Fruit fly (Drosophila melanogaster): ENCODE measurements around the gene Vha100-1.

Vha100-1 gene

DNA sequence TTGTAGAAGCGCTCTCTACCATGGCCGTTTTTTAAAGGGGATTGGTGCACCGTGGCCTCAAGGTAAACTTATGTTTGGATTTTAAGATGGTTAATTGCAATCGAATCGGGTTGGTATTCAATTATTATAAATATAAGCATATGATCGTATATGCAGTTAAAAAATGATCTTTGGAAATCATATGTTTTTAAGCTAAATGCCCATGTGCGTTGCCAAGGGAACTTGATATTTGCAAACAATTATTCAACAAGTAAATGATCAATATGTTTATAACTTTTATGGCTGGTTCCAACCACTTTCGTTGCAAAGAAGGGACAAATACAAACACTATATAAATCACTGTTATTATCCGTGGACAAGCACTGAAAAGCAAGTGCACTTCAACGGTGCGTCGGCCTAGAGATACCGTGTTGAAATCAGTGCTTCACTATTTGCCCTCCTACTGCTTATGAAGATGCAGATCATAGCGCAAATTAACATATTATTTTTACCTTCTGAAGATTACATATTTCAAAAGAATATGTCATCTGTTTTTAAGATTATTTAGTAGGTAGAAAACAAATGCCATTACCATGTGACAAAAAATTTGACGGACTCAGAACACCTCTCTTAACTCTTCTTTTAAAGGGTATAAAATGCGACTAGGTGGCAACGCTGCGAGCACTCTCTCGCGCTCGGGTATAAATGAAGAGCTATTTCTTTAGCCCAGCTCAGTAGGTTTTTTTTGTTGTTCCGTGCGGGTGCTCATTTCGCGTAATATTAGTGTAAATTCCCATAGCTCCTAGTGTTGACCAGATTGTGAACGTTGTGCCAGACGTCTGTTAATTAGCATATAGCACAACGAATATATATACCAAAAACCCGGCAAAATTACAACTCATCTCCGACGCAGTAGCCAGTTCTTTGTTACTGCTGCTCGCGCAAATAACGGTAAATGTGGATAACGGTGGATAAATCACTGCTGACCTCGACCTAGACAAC, 26.7 kb downstream of the Vha100-1 start, which contains the start of gene rdog (continued):
- peak; percentile 87 for TF ChIP-seq Sox14 (GFP tag; optimal IDR thresholded peaks at IDR 0.05)
- peak; percentile 74 for TF ChIP-seq vri (GFP tag; optimal IDR thresholded peaks at IDR 0.05)
- TF ChIP-seq CG6808 (GFP tag; optimal IDR thresholded peaks at IDR 0.05), result peak; percentile 81
- peak; percentile 73 for TF ChIP-seq spab (GFP tag; optimal IDR thresholded peaks at IDR 0.05)
- TF ChIP-seq Gug (GFP tag; IDR thresholded peaks at IDR 0.05), result peak; percentile 46
- peak; percentile 88 for TF ChIP-seq CG32006 (GFP tag; optimal IDR thresholded peaks at IDR 0.05)
- peak; percentile 70 for TF ChIP-seq fd59A (GFP tag; optimal IDR thresholded peaks at IDR 0.05)
- TF ChIP-seq CG16779 (tag; optimal IDR thresholded peaks at IDR 0.05), result peak; percentile 65
- peak; percentile 61 for TF ChIP-seq dsx (GFP tag; optimal IDR thresholded peaks at IDR 0.05; ENCODE audit: poor library complexity, severe bottlenecking)
- TF ChIP-seq CG8319 (GFP tag; optimal IDR thresholded peaks at IDR 0.05), result peak; percentile 86
- peak; percentile 82 for TF ChIP-seq CG1621 (tag; optimal IDR thresholded peaks at IDR 0.05)
- peak; percentile 78 for TF ChIP-seq CG34406 (GFP tag; optimal IDR thresholded peaks at IDR 0.05)
- TF ChIP-seq Lpt (GFP tag; optimal IDR thresholded peaks at IDR 0.05), result peak; percentile 41
- peak; percentile 50 for TF ChIP-seq CG7368 (GFP tag; optimal IDR thresholded peaks at IDR 0.05)
- no peak for TF ChIP-seq Eip93F (GFP tag; optimal IDR thresholded peaks at IDR 0.05)
- TF ChIP-seq CG4318 (GFP tag; optimal IDR thresholded peaks at IDR 0.05), result no peak
- peak; percentile 40 for TF ChIP-seq fkh (GFP tag; optimal IDR thresholded peaks at IDR 0.05)
- peak; percentile 78 for TF ChIP-seq CG6854 (GFP tag; optimal IDR thresholded peaks at IDR 0.05)
- peak; percentile 52 for TF ChIP-seq Ets96B (tag; optimal IDR thresholded peaks at IDR 0.05)

DNA sequence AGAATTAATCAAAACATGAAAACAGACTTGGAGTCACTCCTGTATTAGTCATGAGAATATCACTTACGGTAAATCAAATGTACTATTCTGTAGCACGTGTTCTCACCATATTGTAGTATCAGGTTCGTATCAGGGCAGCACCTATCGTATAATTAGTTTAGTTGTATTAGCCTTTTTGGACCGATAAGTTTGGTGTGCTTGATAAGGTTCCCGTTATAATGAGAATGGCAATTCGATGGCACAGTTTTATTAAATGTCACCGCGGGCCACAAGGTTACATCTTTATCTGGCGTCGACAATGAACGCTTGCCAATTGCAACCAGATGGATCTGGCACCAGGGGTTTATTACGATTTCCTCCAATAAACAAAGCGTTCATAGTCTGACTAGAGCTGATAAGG, 27.7 kb downstream of the Vha100-1 start:
- TF ChIP-seq svp (GFP tag), result peak; percentile 92
- TF ChIP-seq dsx (GFP tag; optimal IDR thresholded peaks at IDR 0.05; ENCODE audit: poor library complexity, severe bottlenecking), result no peak
- no peak for TF ChIP-seq lz (GFP tag; optimal IDR thresholded peaks at IDR 0.05)
- TF ChIP-seq ss (GFP tag; optimal IDR thresholded peaks at IDR 0.05), result no peak
- TF ChIP-seq topi (GFP tag; optimal IDR thresholded peaks at IDR 0.05), result no peak

DNA sequence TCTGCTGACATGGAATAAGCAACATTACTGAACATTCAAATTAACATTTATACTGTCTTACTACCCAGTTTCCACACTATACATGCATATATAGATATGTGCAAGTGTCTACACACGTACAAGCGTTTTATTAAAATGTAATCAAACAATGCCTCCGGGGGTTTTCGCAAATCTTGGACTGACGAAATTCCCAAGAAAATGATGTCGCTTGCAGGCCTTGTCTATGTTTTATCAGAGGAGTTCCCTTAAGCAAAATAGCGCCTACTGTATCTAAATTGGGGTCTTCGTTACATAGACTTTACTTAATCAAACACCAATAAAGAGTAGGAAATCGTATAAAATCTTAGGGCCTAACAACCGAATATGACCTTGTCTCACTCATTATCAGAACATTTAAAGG, 28.6 kb downstream of the Vha100-1 start:
- TF ChIP-seq Sox102F (GFP tag; optimal IDR thresholded peaks at IDR 0.05) (no peak), Hr39 (GFP tag; optimal IDR thresholded peaks at IDR 0.05) (no peak), Lpt (GFP tag; optimal IDR thresholded peaks at IDR 0.05) (no peak), fd85E (GFP tag; optimal IDR thresholded peaks at IDR 0.05) (no peak), svp (GFP tag) (peak; percentile 58), fkh (GFP tag; optimal IDR thresholded peaks at IDR 0.05) (no peak), OdsH (GFP tag; optimal IDR thresholded peaks at IDR 0.05) (no peak), dsx (GFP tag; optimal IDR thresholded peaks at IDR 0.05; ENCODE audit: poor library complexity, severe bottlenecking) (no peak)

DNA sequence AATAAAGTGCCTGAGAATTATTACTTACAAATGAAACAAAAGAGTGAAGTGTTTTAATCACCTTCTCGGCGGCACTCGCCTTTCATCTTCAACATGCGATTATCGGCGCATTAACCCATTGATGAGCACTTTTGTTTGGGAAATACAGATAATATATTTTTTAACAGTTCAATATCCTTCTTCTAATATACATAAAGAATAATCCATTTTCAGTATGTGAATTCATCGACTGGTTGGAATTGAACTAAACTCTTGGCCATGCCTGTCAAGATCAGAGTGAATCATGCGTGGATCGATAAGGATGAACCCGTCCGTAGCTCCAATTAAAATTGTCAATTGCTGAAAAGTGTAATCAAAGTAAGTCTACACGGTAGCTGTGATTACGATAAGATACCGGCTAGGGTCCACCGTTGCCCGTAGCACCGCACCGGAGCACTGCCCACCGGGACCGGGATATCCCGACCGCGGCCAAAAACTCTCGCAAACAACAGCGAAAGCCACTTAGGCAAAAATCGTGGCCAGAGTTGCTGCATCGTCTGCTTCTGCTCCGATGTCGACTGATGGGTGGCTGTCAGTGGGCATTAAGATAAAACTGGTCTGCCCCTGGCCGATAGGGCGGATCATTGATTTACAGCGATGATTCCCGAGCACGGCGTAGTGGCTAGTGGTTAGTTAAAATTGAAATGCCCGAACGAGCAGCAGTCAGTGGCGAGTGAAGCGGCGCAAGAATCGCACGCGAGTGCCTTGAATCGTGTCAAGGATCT, 34.1 kb downstream of the Vha100-1 start, which contains the start of gene CG11898:
TSS of gene CG11898 (plus strand) at position 714 of the 764 bp plus-strand sequence.
- TF ChIP-seq Eip75B (GFP tag; optimal IDR thresholded peaks at IDR 0.05) (peak; percentile 11), Met (GFP tag; optimal IDR thresholded peaks at IDR 0.05) (peak; percentile 62), fd59A (GFP tag; optimal IDR thresholded peaks at IDR 0.05) (no peak), CG11902 (GFP tag; optimal IDR thresholded peaks at IDR 0.05) (no peak), dsx (GFP tag; optimal IDR thresholded peaks at IDR 0.05; ENCODE audit: poor library complexity, severe bottlenecking) (no peak), fd85E (GFP tag; optimal IDR thresholded peaks at IDR 0.05) (no peak), Sox15 (GFP tag; optimal IDR thresholded peaks at IDR 0.05) (no peak), CG6163 (GFP tag; IDR thresholded peaks at IDR 0.05) (peak; percentile 21; the same call in 1 of the 3 replicates), vri (GFP tag; optimal IDR thresholded peaks at IDR 0.05) (peak; percentile 68), fkh (GFP tag; optimal IDR thresholded peaks at IDR 0.05) (no peak), Blimp-1 (GFP tag; optimal IDR thresholded peaks at IDR 0.05) (no peak), CG32006 (GFP tag; optimal IDR thresholded peaks at IDR 0.05) (no peak), topi (GFP tag; optimal IDR thresholded peaks at IDR 0.05) (peak; percentile 52), CG31627 (GFP tag; optimal IDR thresholded peaks at IDR 0.05) (peak; percentile 37), achi (GFP tag; optimal IDR thresholded peaks at IDR 0.05) (no peak), CG7368 (GFP tag; optimal IDR thresholded peaks at IDR 0.05) (no peak), CG11294 (GFP tag; IDR thresholded peaks at IDR 0.05) (no peak), acj6 (GFP tag; optimal IDR thresholded peaks at IDR 0.05) (no peak), CG3032 (tag; optimal IDR thresholded peaks at IDR 0.05) (no peak), CG6854 (GFP tag; optimal IDR thresholded peaks at IDR 0.05) (no peak), Ets21C (GFP tag; optimal IDR thresholded peaks at IDR 0.05) (peak; percentile 28), Hr39 (GFP tag; optimal IDR thresholded peaks at IDR 0.05) (peak; percentile 34), CG15336 (GFP tag; IDR thresholded peaks at IDR 0.05) (no peak), Smox (GFP tag; optimal IDR thresholded peaks at IDR 0.05) (peak; percentile 61)

All from whole organism, prepupa.